Worm (Caenorhabditis elegans) whole organism, young adult: ENCODE data around the gene R10D12.8.
"Not testable (repeated sequence)": the region's sequence is repeated elsewhere in the genome, so short reads cannot be mapped to it uniquely, and the experiment has no call there.

Experiments used
- ama-1 ChIP-seq, 3 experiments: fragments of 150-350 bp in 1 of 3; sonication (generic microtip) in 2 of 3; optimal IDR thresholded peaks; 2 replicates each; lab custom pipeline; 2014 to 2018; ENCODE audit warnings: missing biosample characterization in 2 of 3, missing genetic modification characterization in 2 of 3, missing genetic modification reagents in 2 of 3
- nhr-27 ChIP-seq: fragments of 200-800 bp; sonication (Bioruptor generic); optimal IDR thresholded peaks from 2 replicates; lab custom pipeline; 2018; ENCODE audit warnings: mild to moderate bottlenecking, missing genetic modification characterization, moderate library complexity, missing compliant biosample characterization
- unc-62 ChIP-seq: fragments of 150-350 bp; optimal IDR thresholded peaks from 2 replicates; lab custom pipeline; 2014; ENCODE audit warnings: missing biosample characterization, missing genetic modification reagents, missing genetic modification characterization

ce11 chrV:13992017-13992416 lies 38.9 kb upstream of the R10D12.8 start:
- not testable (repeated sequence) for TF ChIP-seq ama-1 (optimal IDR thresholded peaks at IDR 0.05; lab: Kevin White, UChicago); ama-1 (GFP tag; optimal IDR thresholded peaks at IDR 0.05; lab: Kevin White, UChicago); unc-62 (GFP tag; lab: Kevin White, UChicago); nhr-27 (tag; lab: Kevin White, UChicago)
